Worm (Caenorhabditis elegans) whole organism, midembryonic: ENCODE data around the gene col-111.

ENCODE experiments used
- T22C8.4 ChIP-seq: fragments of 200-800 bp; sonication (Bioruptor generic); IDR thresholded peaks from 2 replicates; pipeline ENCODE4 v1.3.6; 2022; ENCODE audit warnings: missing genetic modification characterization, missing compliant biosample characterization
- cog-1 ChIP-seq: sonication (generic microtip); optimal IDR thresholded peaks from 2 replicates; lab custom pipeline; 2016; ENCODE audit warnings: missing genetic modification characterization, missing compliant biosample characterization
- flt-1 ChIP-seq: fragments of 200-800 bp; sonication (Bioruptor generic); IDR thresholded peaks from 2 replicates; pipeline ENCODE4 v1.3.6; 2022; ENCODE audit warnings: missing genetic modification characterization, missing compliant biosample characterization
- klf-2 ChIP-seq: fragments of 200-800 bp; sonication (Bioruptor generic); conservative IDR thresholded peaks from 2 replicates; pipeline ENCODE4 v1.3.6; 2022; ENCODE audit warnings: missing genetic modification reagents, missing genetic modification characterization, missing compliant biosample characterization
- med-1 ChIP-seq: sonication (generic microtip); optimal IDR thresholded peaks from 2 replicates; lab custom pipeline; 2017; ENCODE audit warnings: missing genetic modification characterization, mild to moderate bottlenecking, missing compliant biosample characterization, antibody characterized with exemption, missing genetic modification reagents; ENCODE audit not compliant: insufficient read depth
- ref-1 ChIP-seq: fragments of 200-800 bp; sonication (Bioruptor generic); conservative IDR thresholded peaks from 2 replicates; pipeline ENCODE4 v1.3.6; 2022; ENCODE audit warnings: missing genetic modification reagents, missing genetic modification characterization, missing compliant biosample characterization
- tab-1 ChIP-seq: fragments of 200-800 bp; sonication (Bioruptor generic); IDR thresholded peaks from 2 replicates; pipeline ENCODE4 v1.3.6; 2022; ENCODE audit warnings: missing genetic modification characterization, missing compliant biosample characterization
- ztf-23 ChIP-seq: fragments of 200-800 bp; sonication (Bioruptor generic); IDR thresholded peaks from 2 replicates; pipeline ENCODE4 v1.3.6; 2022; ENCODE audit warnings: missing genetic modification reagents, missing genetic modification characterization, missing compliant biosample characterization

ce11 chrIV:4703911-4704310 lies 46.1 kb upstream of the col-111 start, which contains the start of gene ogdh-1:
- no peak for TF ChIP-seq flt-1
- TF ChIP-seq ztf-23 (GFP tag; lab: Robert Waterston, UW), result no peak
- TF ChIP-seq T22C8.4 (GFP tag; lab: Robert Waterston, UW), result no peak
- no peak for TF ChIP-seq cog-1 (tag; lab: Kevin White, UChicago)
- TF ChIP-seq tab-1 (GFP tag; lab: Robert Waterston, UW), result no peak
- no peak for TF ChIP-seq klf-2
- no peak for TF ChIP-seq ref-1
- no peak for TF ChIP-seq med-1 (GFP tag; lab: Kevin White, UChicago)
